Worm (Caenorhabditis elegans) whole organism, L2 larva: ENCODE data around the gene srd-16.

ENCODE experiments used
- ceh-16 ChIP-seq: fragments of 150-350 bp; optimal IDR thresholded peaks from 2 replicates; lab custom pipeline; 2014; ENCODE audit warnings: missing biosample characterization, missing genetic modification characterization
- dmd-4 ChIP-seq: sonication (generic microtip); optimal IDR thresholded peaks from 2 replicates; lab custom pipeline; 2017; ENCODE audit warnings: missing biosample characterization, missing genetic modification characterization
- lin-13 ChIP-seq: fragments of 150-350 bp; optimal IDR thresholded peaks from 2 replicates; lab custom pipeline; 2014; ENCODE audit warnings: missing biosample characterization, missing genetic modification reagents, missing genetic modification characterization
- nhr-10 ChIP-seq: sonication (generic microtip); optimal IDR thresholded peaks from 2 replicates; lab custom pipeline; 2017; ENCODE audit warnings: missing biosample characterization, missing genetic modification characterization
- nhr-11 ChIP-seq: fragments of 150-350 bp; optimal IDR thresholded peaks from 2 replicates; lab custom pipeline; 2014; ENCODE audit warnings: missing biosample characterization, missing genetic modification characterization
- nhr-12 ChIP-seq: fragments of 150-350 bp; optimal IDR thresholded peaks from 2 replicates; lab custom pipeline; 2014; ENCODE audit warnings: missing biosample characterization, missing genetic modification characterization
- nhr-77 ChIP-seq: fragments of 150-350 bp; optimal IDR thresholded peaks from 2 replicates; lab custom pipeline; 2014; ENCODE audit warnings: missing biosample characterization, missing genetic modification characterization
- skn-1 ChIP-seq: sonication (generic microtip); optimal IDR thresholded peaks from 2 replicates; lab custom pipeline; 2017; ENCODE audit warnings: missing biosample characterization, missing genetic modification characterization
- unc-62 ChIP-seq: fragments of 150-350 bp; optimal IDR thresholded peaks from 2 replicates; lab custom pipeline; 2014; ENCODE audit warnings: missing biosample characterization, missing genetic modification reagents, missing genetic modification characterization
- zag-1 ChIP-seq: fragments of 150-350 bp; optimal IDR thresholded peaks from 2 replicates; lab custom pipeline; 2014; ENCODE audit warnings: missing biosample characterization, missing genetic modification characterization

DNA sequence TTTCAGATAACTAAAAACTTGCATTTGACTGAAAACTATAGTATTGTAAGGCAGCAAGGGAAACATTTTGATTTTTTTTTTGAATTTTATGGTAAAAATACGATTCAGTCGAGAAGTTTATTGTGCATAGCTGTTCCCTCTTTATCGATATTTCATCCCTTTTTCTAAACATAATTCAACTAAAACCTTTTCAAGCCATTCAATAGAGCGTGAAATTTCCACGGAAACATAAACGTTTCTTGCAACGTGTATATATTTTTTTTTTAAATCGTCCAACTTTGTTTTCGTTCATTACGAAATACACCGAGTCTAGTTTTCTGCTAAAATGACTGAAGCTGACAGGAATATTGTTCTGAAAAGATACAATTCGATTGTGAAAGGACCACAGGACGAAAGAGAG lies 28.1 kb downstream of the srd-16 start, which contains the start of gene C02G6.2:
- TF ChIP-seq zag-1 (tag; lab: Kevin White, UChicago) (no peak), nhr-10 (tag; lab: Kevin White, UChicago) (no peak), nhr-11 (tag; lab: Kevin White, UChicago) (no peak), dmd-4 (no peak), unc-62 (GFP tag; lab: Kevin White, UChicago) (no peak), lin-13 (no peak), nhr-12 (no peak), skn-1 (tag; lab: Kevin White, UChicago) (no peak), nhr-77 (tag; lab: Kevin White, UChicago) (no peak), ceh-16 (no peak)
